Worm (Caenorhabditis elegans): ENCODE data around the gene F11C7.2.
A peak's percentile ranks its signal among the peaks of the same experiment; 100 is the strongest.

The F11C7.2 gene

ce11 chrX:17392182-17392581 is 4.4 kb upstream of the F11C7.2 start (continued):
- TF ChIP-seq ces-1 (GFP tag; optimal IDR thresholded peaks at IDR 0.05) (no peak), nhr-11 (tag; optimal IDR thresholded peaks at IDR 0.05) (peak; percentile 61), nhr-42 (GFP tag; IDR thresholded peaks at IDR 0.05) (no peak), nhr-10 (tag; optimal IDR thresholded peaks at IDR 0.05) (no peak), madf-9 (GFP tag; conservative IDR thresholded peaks at IDR 0.05) (peak; percentile 27; the same call in 1 of the 2 replicates), vab-7 (GFP tag; IDR thresholded peaks at IDR 0.05) (no peak), zfp-3 (GFP tag; conservative IDR thresholded peaks at IDR 0.05) (no peak), F49E8.2 (tag; optimal IDR thresholded peaks at IDR 0.05; ENCODE audit: borderline replicate concordance) (no peak), F26F4.8 (GFP tag; conservative IDR thresholded peaks at IDR 0.05) (no peak), lin-38 (GFP tag; IDR thresholded peaks at IDR 0.05) (peak; percentile 96), ceh-62 (tag; optimal IDR thresholded peaks at IDR 0.05) (no peak), pha-4 (GFP tag; IDR thresholded peaks at IDR 0.05) (no peak), pha-4 (tag; optimal IDR thresholded peaks at IDR 0.05) (no peak), daf-16 (GFP tag; optimal IDR thresholded peaks at IDR 0.05) (peak in 1 of 2 experiments; percentile 33), daf-16 (tag; optimal IDR thresholded peaks at IDR 0.05) (peak; percentile 55), ZK337.2 (GFP tag; IDR thresholded peaks at IDR 0.05) (no peak), mxl-3 (GFP tag; optimal IDR thresholded peaks at IDR 0.05) (peak; percentile 66), hlh-11 (tag; optimal IDR thresholded peaks at IDR 0.05) (peak; percentile 68), fkh-10 (GFP tag; optimal IDR thresholded peaks at IDR 0.05) (no peak), hif-1 (tag; optimal IDR thresholded peaks at IDR 0.05) (peak in 1 of 2 experiments; percentile 39), madf-5 (GFP tag; IDR thresholded peaks at IDR 0.05) (no peak), snpc-1.2 (GFP tag; IDR thresholded peaks at IDR 0.05) (no peak), F44E2.7 (GFP tag; IDR thresholded peaks at IDR 0.05) (no peak), daf-19 (GFP tag; conservative IDR thresholded peaks at IDR 0.05) (no peak), nhr-48 (tag; optimal IDR thresholded peaks at IDR 0.05) (no peak), dmd-9 (GFP tag; IDR thresholded peaks at IDR 0.05) (no peak), mdt-29 (GFP tag; IDR thresholded peaks at IDR 0.05) (no peak), F10B5.3 (tag; optimal IDR thresholded peaks at IDR 0.05) (no peak), nhr-6 (tag; optimal IDR thresholded peaks at IDR 0.05) (peak; percentile 49), lin-39 (tag; optimal IDR thresholded peaks at IDR 0.05) (no peak), ZK546.5 (tag; optimal IDR thresholded peaks at IDR 0.05) (no peak), zip-11 (GFP tag; IDR thresholded peaks at IDR 0.05) (no peak), skn-1 (tag; optimal IDR thresholded peaks at IDR 0.05) (no peak), lin-15B (tag; optimal IDR thresholded peaks at IDR 0.05) (no peak), ceh-20 (GFP tag; IDR thresholded peaks at IDR 0.05) (peak; percentile 46; the same call in 1 of the 2 replicates), mdl-1 (tag; optimal IDR thresholded peaks at IDR 0.05) (peak in 1 of 2 experiments; percentile 70), R02D3.7 (tag; optimal IDR thresholded peaks at IDR 0.05) (no peak), arid-1 (GFP tag; conservative IDR thresholded peaks at IDR 0.05) (no peak), nhr-28 (tag; optimal IDR thresholded peaks at IDR 0.05) (peak; percentile 73), spr-1 (tag; optimal IDR thresholded peaks at IDR 0.05) (no peak), egl-27 (tag; optimal IDR thresholded peaks at IDR 0.05) (no peak), Y48G9A.11 (GFP tag; IDR thresholded peaks at IDR 0.05) (no peak), rbr-2 (tag; optimal IDR thresholded peaks at IDR 0.05) (peak; percentile 75), spr-3 (GFP tag; optimal IDR thresholded peaks at IDR 0.05) (no peak), php-3 (GFP tag; IDR thresholded peaks at IDR 0.05) (no peak), nhr-41 (GFP tag; IDR thresholded peaks at IDR 0.05) (no peak), attf-4 (tag; optimal IDR thresholded peaks at IDR 0.05) (no peak), nhr-102 (tag; optimal IDR thresholded peaks at IDR 0.05) (no peak), Y5F2A.4 (GFP tag; optimal IDR thresholded peaks at IDR 0.05) (no peak), zip-2 (tag; optimal IDR thresholded peaks at IDR 0.05) (no peak), unc-39 (tag; optimal IDR thresholded peaks at IDR 0.05) (no peak), ama-1 (optimal IDR thresholded peaks at IDR 0.05) (no peak), nhr-25 (tag; optimal IDR thresholded peaks at IDR 0.05; ENCODE audit: borderline replicate concordance, insufficient read depth) (peak; percentile 40)
